Fruit fly (Drosophila melanogaster): ENCODE measurements around the gene CG3823.
A peak's percentile ranks its signal among the peaks of the same experiment; 100 is the strongest.

Gene CG3823

dm6 chrX:6283470-6283869 lies 20.3 kb upstream of the CG3823 start, which contains the start of gene CG11700:
Gene CG11700 (minus strand): TSS chrX:6283575.
- no peak for TF ChIP-seq CTCF (optimal IDR thresholded peaks at IDR 0.05)

- TF ChIP-seq CTCF (optimal IDR thresholded peaks at IDR 0.05) (peak; percentile 46 to 48), CG8478 (optimal IDR thresholded peaks at IDR 0.05) (no peak)
Observed at dm6 chrX:6287842-6288241, 15.9 kb upstream of the CG3823 start, which contains the start of the genes Top3beta and wuho. Gene Top3beta (minus strand): TSS chrX:6287990. Gene wuho (plus strand): TSS chrX:6288100.

dm6 chrX:6291083-6291699 lies 12.6 kb upstream of the CG3823 start, which contains the start of the genes Rpt4 and mldr:
Gene Rpt4 (minus strand): TSS chrX:6291245.
Gene mldr (plus strand): TSS chrX:6291303.
- TF ChIP-seq CTCF (optimal IDR thresholded peaks at IDR 0.05) (peak in 1 of 2 experiments; percentile 25), CG8478 (optimal IDR thresholded peaks at IDR 0.05) (no peak)

dm6 chrX:6294243-6294642 lies 9.5 kb upstream of the CG3823 start, which contains the start of gene CG15892:
Gene CG15892 (minus strand): TSS chrX:6294343.
- TF ChIP-seq CG8478 (optimal IDR thresholded peaks at IDR 0.05) (no peak), CTCF (optimal IDR thresholded peaks at IDR 0.05) (no peak)

- no peak for TF ChIP-seq CTCF (optimal IDR thresholded peaks at IDR 0.05)
- TF ChIP-seq CG8478 (optimal IDR thresholded peaks at IDR 0.05), result no peak
Observed at dm6 chrX:6295129-6295539, 8.6 kb upstream of the CG3823 start, which contains the start of the genes CG15891 and CG3815. Gene CG15891 (minus strand): TSS chrX:6295345. Gene CG3815 (plus strand): TSS chrX:6295389.

dm6 chrX:6301052-6301451 lies 2.7 kb upstream of the CG3823 start, which contains the start of gene CG12219:
Gene CG12219 (minus strand): TSS chrX:6301285.
- TF ChIP-seq CTCF (optimal IDR thresholded peaks at IDR 0.05) (no peak), CG8478 (optimal IDR thresholded peaks at IDR 0.05) (no peak)

- TF ChIP-seq CTCF (optimal IDR thresholded peaks at IDR 0.05) (no peak), CG8478 (optimal IDR thresholded peaks at IDR 0.05) (no peak)
Observed at dm6 chrX:6303196-6303595, 579 bp upstream of the CG3823 start.

- no peak for TF ChIP-seq CTCF (optimal IDR thresholded peaks at IDR 0.05)
- TF ChIP-seq CG8478 (optimal IDR thresholded peaks at IDR 0.05), result no peak
Observed at dm6 chrX:6304203-6304602, 428 bp downstream of the CG3823 start.

dm6 chrX:6305317-6305716 lies 1.5 kb downstream of the CG3823 start:
- TF ChIP-seq CTCF (optimal IDR thresholded peaks at IDR 0.05) (no peak), CG8478 (optimal IDR thresholded peaks at IDR 0.05) (no peak)

dm6 chrX:6308852-6309251 lies 5.1 kb downstream of the CG3823 start, which contains the start of gene CG15894:
Gene CG15894 (plus strand): TSS chrX:6309212.
- TF ChIP-seq CG8478 (optimal IDR thresholded peaks at IDR 0.05), result no peak
- TF ChIP-seq CTCF (optimal IDR thresholded peaks at IDR 0.05), result no peak

- no peak for TF ChIP-seq CTCF (optimal IDR thresholded peaks at IDR 0.05)
- no peak for TF ChIP-seq CG8478 (optimal IDR thresholded peaks at IDR 0.05)
Observed at dm6 chrX:6310408-6310807, 6.6 kb downstream of the CG3823 start.

- TF ChIP-seq CTCF (optimal IDR thresholded peaks at IDR 0.05), result no peak
- no peak for TF ChIP-seq CG8478 (optimal IDR thresholded peaks at IDR 0.05)
Observed at dm6 chrX:6311516-6311915, 7.7 kb downstream of the CG3823 start.

dm6 chrX:6315583-6315982 lies 11.8 kb downstream of the CG3823 start:
- TF ChIP-seq CG8478 (optimal IDR thresholded peaks at IDR 0.05) (no peak), CTCF (optimal IDR thresholded peaks at IDR 0.05) (no peak)

- TF ChIP-seq CG8478 (optimal IDR thresholded peaks at IDR 0.05) (no peak), CTCF (optimal IDR thresholded peaks at IDR 0.05) (no peak)
Observed at dm6 chrX:6316858-6317474, 13.2 kb downstream of the CG3823 start.

dm6 chrX:6330369-6330949 lies 26.7 kb downstream of the CG3823 start, which contains the start of gene CG42240:
Gene CG42240 (plus strand): TSS chrX:6330842.
- TF ChIP-seq CG8478 (optimal IDR thresholded peaks at IDR 0.05) (no peak), CTCF (optimal IDR thresholded peaks at IDR 0.05) (no peak)
